Fruit fly (Drosophila melanogaster) whole organism, prepupa: ENCODE results near the gene CG6770.

ENCODE experiments used
- Blimp-1 ChIP-seq: fragments of 200-800 bp; sonication (Bioruptor generic); optimal IDR thresholded peaks from 3 replicates; lab custom pipeline; 2017; ENCODE audit warnings: missing biosample characterization, missing genetic modification characterization, mild to moderate bottlenecking, moderate library complexity, missing genetic modification reagents
- CG10631 ChIP-seq: fragments of 200-800 bp; sonication (Bioruptor generic); optimal IDR thresholded peaks from 2 replicates; lab custom pipeline; 2016; ENCODE audit warnings: missing biosample characterization, missing genetic modification characterization
- CG10669 ChIP-seq: fragments of 200-800 bp; sonication (Bioruptor generic); optimal IDR thresholded peaks from 3 replicates; lab custom pipeline; 2018; ENCODE audit warnings: missing biosample characterization, mild to moderate bottlenecking, missing genetic modification characterization, moderate library complexity
- CG11294 ChIP-seq: fragments of 200-800 bp; sonication (Bioruptor generic); IDR thresholded peaks from 2 replicates; pipeline ENCODE4 v1.3.6; 2022; ENCODE audit warnings: missing biosample characterization, missing genetic modification characterization
- CG11902 ChIP-seq: fragments of 200-800 bp; sonication (Bioruptor generic); optimal IDR thresholded peaks from 3 replicates; lab custom pipeline; 2016; ENCODE audit warnings: missing biosample characterization, missing genetic modification characterization
- CG1621 ChIP-seq: fragments of 200-800 bp; sonication (Bioruptor generic); optimal IDR thresholded peaks from 3 replicates; lab custom pipeline; 2018; ENCODE audit warnings: missing biosample characterization, mild to moderate bottlenecking, missing genetic modification characterization
- CG16779 ChIP-seq: fragments of 200-800 bp; sonication (Bioruptor generic); optimal IDR thresholded peaks from 3 replicates; lab custom pipeline; 2017; ENCODE audit warnings: missing biosample characterization, mild to moderate bottlenecking, missing genetic modification characterization
- CG31627 ChIP-seq: fragments of 200-800 bp; sonication (Bioruptor generic); optimal IDR thresholded peaks from 3 replicates; lab custom pipeline; 2016; ENCODE audit warnings: missing biosample characterization, missing genetic modification characterization
- CG32006 ChIP-seq: fragments of 200-800 bp; sonication (Bioruptor generic); optimal IDR thresholded peaks from 3 replicates; lab custom pipeline; 2017; ENCODE audit warnings: missing biosample characterization, mild to moderate bottlenecking, missing genetic modification characterization
- CG34406 ChIP-seq: fragments of 200-800 bp; sonication (Bioruptor generic); optimal IDR thresholded peaks from 3 replicates; lab custom pipeline; 2016; ENCODE audit warnings: missing biosample characterization, missing genetic modification characterization
- CG3919 ChIP-seq: fragments of 200-800 bp; sonication (Bioruptor generic); optimal IDR thresholded peaks from 3 replicates; lab custom pipeline; 2016; ENCODE audit warnings: missing biosample characterization, missing genetic modification characterization
- CG4318 ChIP-seq: fragments of 200-800 bp; sonication (Bioruptor generic); optimal IDR thresholded peaks from 3 replicates; lab custom pipeline; 2017; ENCODE audit warnings: missing biosample characterization, mild to moderate bottlenecking, missing genetic modification characterization
- CG6276 ChIP-seq: fragments of 200-800 bp; sonication (Bioruptor generic); optimal IDR thresholded peaks from 2 replicates; lab custom pipeline; 2017; ENCODE audit warnings: missing biosample characterization, mild to moderate bottlenecking, missing genetic modification characterization
- CG6808 ChIP-seq: fragments of 200-800 bp; sonication (Bioruptor generic); optimal IDR thresholded peaks from 3 replicates; lab custom pipeline; 2017; ENCODE audit warnings: missing biosample characterization, missing genetic modification characterization, mild to moderate bottlenecking, moderate library complexity, missing genetic modification reagents
- CG6854 ChIP-seq: fragments of 200-800 bp; sonication (Bioruptor generic); optimal IDR thresholded peaks from 2 replicates; lab custom pipeline; 2017; ENCODE audit warnings: missing biosample characterization, mild to moderate bottlenecking, missing genetic modification characterization
- CG7368 ChIP-seq: fragments of 200-800 bp; sonication (Bioruptor generic); optimal IDR thresholded peaks from 3 replicates; lab custom pipeline; 2016; ENCODE audit warnings: missing biosample characterization, missing genetic modification characterization
- CG8319 ChIP-seq: fragments of 200-800 bp; sonication (Bioruptor generic); optimal IDR thresholded peaks from 3 replicates; lab custom pipeline; 2016; ENCODE audit warnings: missing biosample characterization, missing genetic modification characterization
- CG8632 ChIP-seq: fragments of 200-800 bp; sonication (Bioruptor generic); optimal IDR thresholded peaks from 3 replicates; lab custom pipeline; 2016; ENCODE audit warnings: missing biosample characterization, missing genetic modification characterization
- CG9139 ChIP-seq: fragments of 200-800 bp; sonication (Bioruptor generic); optimal IDR thresholded peaks from 3 replicates; lab custom pipeline; 2017; ENCODE audit warnings: missing biosample characterization, mild to moderate bottlenecking, missing genetic modification characterization
- Eip75B ChIP-seq: fragments of 200-800 bp; sonication (Bioruptor generic); optimal IDR thresholded peaks from 3 replicates; lab custom pipeline; 2016; ENCODE audit warnings: missing biosample characterization, missing genetic modification characterization
- Eip78C ChIP-seq: fragments of 200-800 bp; sonication (Bioruptor generic); peaks from one replicate; lab custom pipeline; 2016; ENCODE audit warnings: missing biosample characterization, missing genetic modification characterization
- Eip93F ChIP-seq: fragments of 200-800 bp; sonication (Bioruptor generic); optimal IDR thresholded peaks from 2 replicates; lab custom pipeline; 2016; ENCODE audit warnings: missing biosample characterization, mild to moderate bottlenecking, missing genetic modification characterization
- Ets21C ChIP-seq: fragments of 200-800 bp; sonication (Bioruptor generic); optimal IDR thresholded peaks from 3 replicates; lab custom pipeline; 2016; ENCODE audit warnings: missing biosample characterization, missing genetic modification characterization
- Ets96B ChIP-seq: fragments of 200-800 bp; optimal IDR thresholded peaks from 2 replicates; lab custom pipeline; 2019; ENCODE audit warnings: missing biosample characterization, mild to moderate bottlenecking, missing genetic modification characterization, moderate library complexity
- Gug ChIP-seq: fragments of 200-800 bp; sonication (Bioruptor generic); IDR thresholded peaks from 2 replicates; pipeline ENCODE4 v1.3.6; 2022; ENCODE audit warnings: missing biosample characterization, missing genetic modification characterization
- Hr38 ChIP-seq: sonication (Bioruptor generic); optimal IDR thresholded peaks from 2 replicates; lab custom pipeline; 2016; ENCODE audit warnings: missing biosample characterization, missing genetic modification characterization
- Hr39 ChIP-seq: fragments of 200-800 bp; sonication (Bioruptor generic); optimal IDR thresholded peaks from 2 replicates; lab custom pipeline; 2016; ENCODE audit warnings: missing biosample characterization, missing genetic modification characterization
- Hr4 ChIP-seq: fragments of 200-800 bp; sonication (Bioruptor generic); optimal IDR thresholded peaks from 3 replicates; lab custom pipeline; 2016; ENCODE audit warnings: missing biosample characterization, missing genetic modification characterization
- Lpt ChIP-seq: fragments of 200-800 bp; sonication (Bioruptor generic); optimal IDR thresholded peaks from 3 replicates; lab custom pipeline; 2016; ENCODE audit warnings: missing biosample characterization, missing genetic modification characterization
- Met ChIP-seq: fragments of 200-800 bp; sonication (Bioruptor generic); optimal IDR thresholded peaks from 3 replicates; lab custom pipeline; 2016; ENCODE audit warnings: missing biosample characterization, missing genetic modification characterization
- Smox ChIP-seq: fragments of 200-800 bp; sonication (Bioruptor generic); optimal IDR thresholded peaks from 3 replicates; lab custom pipeline; 2016; ENCODE audit warnings: missing biosample characterization, missing genetic modification characterization
- Sox14 ChIP-seq: fragments of 200-800 bp; sonication (Bioruptor generic); optimal IDR thresholded peaks from 3 replicates; lab custom pipeline; 2016; ENCODE audit warnings: missing biosample characterization, missing genetic modification characterization
- achi ChIP-seq: fragments of 200-800 bp; sonication (Bioruptor generic); optimal IDR thresholded peaks from 3 replicates; lab custom pipeline; 2016; ENCODE audit warnings: missing biosample characterization, missing genetic modification characterization
- acj6 ChIP-seq: fragments of 200-800 bp; sonication (Bioruptor generic); optimal IDR thresholded peaks from 3 replicates; lab custom pipeline; 2016; ENCODE audit warnings: missing biosample characterization, missing genetic modification characterization
- cyc ChIP-seq: fragments of 200-800 bp; sonication (Bioruptor generic); optimal IDR thresholded peaks from 3 replicates; lab custom pipeline; 2016; ENCODE audit warnings: missing biosample characterization, missing genetic modification characterization
- dsx ChIP-seq: fragments of 200-800 bp; optimal IDR thresholded peaks from 3 replicates; lab custom pipeline; 2019; ENCODE audit warnings: missing biosample characterization, mild to moderate bottlenecking, missing genetic modification characterization, moderate library complexity; ENCODE audit not compliant: poor library complexity, severe bottlenecking
- eg ChIP-seq: fragments of 200-800 bp; sonication (Bioruptor generic); IDR thresholded peaks from 3 replicates; pipeline ENCODE4 v1.3.6; 2022; ENCODE audit warnings: missing biosample characterization, missing genetic modification characterization
- fd59A ChIP-seq: fragments of 200-800 bp; sonication (Bioruptor generic); optimal IDR thresholded peaks from 2 replicates; lab custom pipeline; 2017; ENCODE audit warnings: missing biosample characterization, mild to moderate bottlenecking, missing genetic modification characterization, missing genetic modification reagents
- fd85E ChIP-seq: fragments of 200-800 bp; sonication (Bioruptor generic); optimal IDR thresholded peaks from 3 replicates; lab custom pipeline; 2016; ENCODE audit warnings: missing biosample characterization, missing genetic modification characterization
- fkh ChIP-seq: fragments of 200-800 bp; sonication (Bioruptor generic); optimal IDR thresholded peaks from 3 replicates; lab custom pipeline; 2017; ENCODE audit warnings: missing biosample characterization, mild to moderate bottlenecking, missing genetic modification characterization, moderate library complexity
- net ChIP-seq: fragments of 200-800 bp; sonication (Bioruptor generic); optimal IDR thresholded peaks from 3 replicates; lab custom pipeline; 2016; ENCODE audit warnings: missing biosample characterization, missing genetic modification characterization
- pdm3 ChIP-seq: fragments of 200-800 bp; sonication (Bioruptor generic); optimal IDR thresholded peaks from 3 replicates; lab custom pipeline; 2016; ENCODE audit warnings: missing biosample characterization, missing genetic modification characterization
- salr ChIP-seq, 2 experiments: fragments of 200-800 bp; sonication (Bioruptor generic); optimal IDR thresholded peaks; 3 replicates each; lab custom pipeline; 2016 to 2018; ENCODE audit warnings: missing biosample characterization in 2 of 2, missing genetic modification characterization in 2 of 2, mild to moderate bottlenecking in 1 of 2
- spab ChIP-seq: fragments of 200-800 bp; sonication (Bioruptor generic); optimal IDR thresholded peaks from 2 replicates; lab custom pipeline; 2017; ENCODE audit warnings: missing biosample characterization, mild to moderate bottlenecking, missing genetic modification characterization, missing genetic modification reagents
- ss ChIP-seq, 2 experiments: fragments of 200-800 bp; sonication (Bioruptor generic); optimal IDR thresholded peaks; 2 replicates in 1 of 2; 3 replicates in 1 of 2; lab custom pipeline; 2017 to 2018; ENCODE audit warnings: mild to moderate bottlenecking in 2 of 2, missing biosample characterization in 2 of 2, missing genetic modification characterization in 2 of 2, moderate library complexity in 1 of 2
- svp ChIP-seq: fragments of 200-800 bp; sonication (Bioruptor generic); peaks from one replicate; lab custom pipeline; 2016; ENCODE audit warnings: missing biosample characterization, missing genetic modification characterization
- topi ChIP-seq: fragments of 200-800 bp; sonication (Bioruptor generic); optimal IDR thresholded peaks from 3 replicates; lab custom pipeline; 2016; ENCODE audit warnings: missing biosample characterization, missing genetic modification characterization
- vri ChIP-seq: fragments of 200-800 bp; sonication (Bioruptor generic); optimal IDR thresholded peaks from 3 replicates; lab custom pipeline; 2016; ENCODE audit warnings: missing biosample characterization, mild to moderate bottlenecking, missing genetic modification characterization

The CG6770 gene

DNA sequence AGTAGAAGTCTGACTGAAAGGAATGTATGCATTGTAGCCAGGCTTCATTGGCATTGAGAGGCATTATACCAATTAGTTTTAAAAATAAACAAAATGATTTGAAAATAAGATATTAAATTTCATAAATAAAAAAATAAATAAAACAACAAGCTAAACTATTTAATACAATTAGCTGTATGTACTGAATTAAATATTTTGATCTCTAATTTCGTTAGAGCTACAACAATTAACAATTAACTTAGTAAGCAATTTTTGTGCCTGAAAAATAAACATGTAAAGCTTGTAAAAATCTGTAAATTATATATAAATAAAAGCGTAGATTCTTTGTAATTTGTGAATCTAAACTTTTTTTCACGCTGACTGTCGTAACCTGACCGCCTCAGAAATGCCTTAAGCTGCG, 38.1 kb downstream of the CG6770 start, which contains the start of gene Rh5:
Gene Rh5 (plus strand): TSS at position 301 of the 400 bp plus-strand sequence.
- no peak for TF ChIP-seq fd59A (GFP tag; lab: Kevin White, UChicago)
- TF ChIP-seq Hr38 (GFP tag; lab: Kevin White, UChicago), result no peak
- no peak for TF ChIP-seq achi (GFP tag; lab: Kevin White, UChicago)
- no peak for TF ChIP-seq CG1621
- no peak for TF ChIP-seq CG6276 (GFP tag; lab: Kevin White, UChicago)
- no peak for TF ChIP-seq Hr4 (GFP tag; lab: Kevin White, UChicago)
- TF ChIP-seq Sox14 (GFP tag; lab: Kevin White, UChicago), result no peak
- TF ChIP-seq CG9139 (GFP tag; lab: Kevin White, UChicago), result no peak
- TF ChIP-seq Hr39 (GFP tag; lab: Kevin White, UChicago), result no peak

DNA sequence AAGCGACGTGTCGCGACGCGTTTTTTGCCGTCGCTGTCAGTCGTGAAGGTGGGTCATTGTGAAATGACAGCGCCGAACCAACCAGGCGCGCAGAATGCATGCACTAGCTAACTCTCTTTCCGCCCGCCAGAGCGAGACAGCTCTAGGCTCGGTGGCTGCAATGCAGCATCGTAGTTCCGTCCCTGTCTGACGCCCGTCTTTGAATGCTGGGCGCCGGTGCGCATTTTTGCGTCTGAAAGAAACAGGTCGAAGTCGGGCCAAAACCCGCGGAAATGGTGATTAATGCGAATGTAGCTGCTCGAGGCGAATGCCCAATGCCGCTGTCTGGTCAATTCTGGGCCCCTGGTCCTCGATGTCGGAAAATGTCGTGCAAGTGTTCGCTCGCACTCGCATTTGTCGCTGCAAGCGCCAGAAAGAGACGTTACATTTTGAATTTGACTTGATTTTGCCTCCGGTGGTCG, 38.6 kb downstream of the CG6770 start:
- TF ChIP-seq Blimp-1 (peak; percentile 53), Ets96B (tag; lab: Kevin White, UChicago) (peak; percentile 61), topi (GFP tag; lab: Kevin White, UChicago) (peak; percentile 76), Hr4 (GFP tag; lab: Kevin White, UChicago) (peak; percentile 80), CG8632 (peak; percentile 7), fd85E (GFP tag; lab: Kevin White, UChicago) (peak; percentile 78), spab (GFP tag; lab: Kevin White, UChicago) (peak; percentile 73), Eip78C (GFP tag; lab: Kevin White, UChicago) (peak; percentile 91), CG16779 (tag; lab: Kevin White, UChicago) (peak; percentile 54), cyc (GFP tag; lab: Kevin White, UChicago) (peak; percentile 35), Gug (GFP tag; lab: Robert Waterston, UW) (no peak), CG6808 (GFP tag; lab: Kevin White, UChicago) (peak; percentile 82), vri (GFP tag; lab: Kevin White, UChicago) (no peak), ss (GFP tag; optimal IDR thresholded peaks at IDR 0.05; lab: Kevin White, UChicago) (peak; percentile 86), Sox14 (GFP tag; lab: Kevin White, UChicago) (peak; percentile 80), achi (GFP tag; lab: Kevin White, UChicago) (peak; percentile 43), CG10669 (GFP tag; lab: Kevin White, UChicago) (peak; percentile 66), Hr39 (GFP tag; lab: Kevin White, UChicago) (no peak), salr (GFP tag; optimal IDR thresholded peaks at IDR 0.05; lab: Kevin White, UChicago) (peak; percentile 34 to 37), Lpt (GFP tag; lab: Kevin White, UChicago) (peak; percentile 91), CG34406 (peak; percentile 31), CG7368 (peak; percentile 56), fkh (GFP tag; lab: Kevin White, UChicago) (peak; percentile 80), CG6854 (GFP tag; lab: Kevin White, UChicago) (peak; percentile 90), CG4318 (no peak), eg (GFP tag; lab: Robert Waterston, UW) (no peak), svp (GFP tag; lab: Kevin White, UChicago) (peak; percentile 99), Hr38 (GFP tag; lab: Kevin White, UChicago) (no peak), net (peak; percentile 75), CG3919 (GFP tag; lab: Kevin White, UChicago) (peak; percentile 66), acj6 (peak; percentile 17), CG11902 (GFP tag; lab: Kevin White, UChicago) (no peak), Eip75B (GFP tag; lab: Kevin White, UChicago) (peak; percentile 74), CG8319 (GFP tag; lab: Kevin White, UChicago) (peak; percentile 60), CG32006 (GFP tag; lab: Kevin White, UChicago) (peak; percentile 68), Eip93F (no peak), pdm3 (peak; percentile 67), CG9139 (GFP tag; lab: Kevin White, UChicago) (peak; percentile 70), Ets21C (GFP tag; lab: Kevin White, UChicago) (peak; percentile 18), CG31627 (GFP tag; lab: Kevin White, UChicago) (peak; percentile 23), dsx (GFP tag; lab: Kevin White, UChicago) (peak; percentile 100), Met (GFP tag; lab: Kevin White, UChicago) (peak; percentile 57), CG10631 (GFP tag; lab: Kevin White, UChicago) (no peak), CG6276 (GFP tag; lab: Kevin White, UChicago) (peak; percentile 78), CG11294 (GFP tag; lab: Robert Waterston, UW) (no peak), Smox (GFP tag; lab: Kevin White, UChicago) (peak; percentile 66)
